Fruit fly (Drosophila melanogaster) whole organism, embryonic: ENCODE measurements around the gene CecB.

Source experiments
- Atf-2 ChIP-seq: fragments of 200-800 bp; sonication (Bioruptor generic); optimal IDR thresholded peaks from 2 replicates; lab custom pipeline; 2016; ENCODE audit warnings: missing biosample characterization, missing genetic modification characterization
- BEAF-32 ChIP-seq: fragments of 200-800 bp; sonication (Bioruptor generic); optimal IDR thresholded peaks from 3 replicates; lab custom pipeline; 2017; ENCODE audit warnings: missing biosample characterization, missing genetic modification characterization, mild to moderate bottlenecking, moderate library complexity, missing genetic modification reagents
- Blimp-1 ChIP-seq: fragments of 200-800 bp; sonication (Bioruptor generic); optimal IDR thresholded peaks from 3 replicates; lab custom pipeline; 2018; ENCODE audit warnings: missing biosample characterization, missing genetic modification characterization, mild to moderate bottlenecking, moderate library complexity, missing genetic modification reagents
- BtbVII ChIP-seq: fragments of 200-800 bp; sonication (Bioruptor generic); optimal IDR thresholded peaks from 3 replicates; lab custom pipeline; 2017; ENCODE audit warnings: missing biosample characterization, mild to moderate bottlenecking, missing genetic modification characterization
- CG1233 ChIP-seq: fragments of 200-800 bp; sonication (Bioruptor generic); optimal IDR thresholded peaks from 4 replicates; lab custom pipeline; 2018; ENCODE audit warnings: missing biosample characterization, mild to moderate bottlenecking, missing genetic modification characterization
- CG14014 ChIP-seq: fragments of 200-800 bp; sonication (Bioruptor generic); IDR thresholded peaks from 2 replicates; pipeline ENCODE4 v1.3.6; 2022; ENCODE audit warnings: missing biosample characterization, missing genetic modification characterization
- CG14667 ChIP-seq: fragments of 200-800 bp; sonication (Bioruptor generic); IDR thresholded peaks from 2 replicates; pipeline ENCODE4 v1.3.6; 2022; ENCODE audit warnings: missing biosample characterization, missing genetic modification characterization
- CG14860 ChIP-seq: fragments of 200-800 bp; sonication (Bioruptor generic); IDR thresholded peaks from 3 replicates; pipeline ENCODE4 v1.3.6; 2022; ENCODE audit warnings: missing biosample characterization, missing genetic modification characterization; ENCODE audit not compliant: partially characterized antibody
- CG17359 ChIP-seq: fragments of 200-800 bp; sonication (Bioruptor generic); optimal IDR thresholded peaks from 3 replicates; lab custom pipeline; 2018; ENCODE audit warnings: missing biosample characterization, mild to moderate bottlenecking, missing genetic modification characterization, moderate library complexity
- CG17829 ChIP-seq: fragments of 200-800 bp; optimal IDR thresholded peaks from 2 replicates; lab custom pipeline; 2019; ENCODE audit warnings: missing biosample characterization, mild to moderate bottlenecking, missing genetic modification characterization, moderate library complexity
- CG18764 ChIP-seq: fragments of 200-800 bp; sonication (Bioruptor generic); optimal IDR thresholded peaks from 3 replicates; lab custom pipeline; 2016; ENCODE audit warnings: missing biosample characterization, missing genetic modification characterization
- CG33213 ChIP-seq: fragments of 200-800 bp; sonication (Bioruptor generic); optimal IDR thresholded peaks from 3 replicates; lab custom pipeline; 2016; ENCODE audit warnings: missing biosample characterization, missing genetic modification characterization
- CG4854 ChIP-seq: fragments of 200-800 bp; sonication (Bioruptor generic); optimal IDR thresholded peaks from 2 replicates; lab custom pipeline; 2016; ENCODE audit warnings: missing biosample characterization, missing genetic modification characterization, inconsistent platforms
- CG5953 ChIP-seq: fragments of 200-800 bp; sonication (Bioruptor generic); IDR thresholded peaks from 2 replicates; pipeline ENCODE4 v1.3.6; 2022; ENCODE audit warnings: missing biosample characterization, missing genetic modification characterization
- CG6272 ChIP-seq: fragments of 200-800 bp; sonication (Bioruptor generic); IDR thresholded peaks from 2 replicates; pipeline ENCODE4 v1.3.6; 2022; ENCODE audit warnings: missing biosample characterization, missing genetic modification characterization
- CG8089 ChIP-seq: fragments of 200-800 bp; sonication (Bioruptor generic); optimal IDR thresholded peaks from 3 replicates; lab custom pipeline; 2016; ENCODE audit warnings: missing biosample characterization, missing genetic modification characterization
- D ChIP-seq, 2 experiments: fragments of 200-800 bp in 1 of 2; fragments of >200 bp in 1 of 2; sonication (Bioruptor generic) in 1 of 2; optimal IDR thresholded peaks; 2 replicates in 1 of 2; 3 replicates in 1 of 2; lab custom pipeline; 2017; ENCODE audit warnings: mild to moderate bottlenecking in 1 of 2, missing biosample characterization in 1 of 2, missing genetic modification characterization in 1 of 2, missing genetic modification reagents in 1 of 2
- D19A ChIP-seq: fragments of 200-800 bp; optimal IDR thresholded peaks from 3 replicates; lab custom pipeline; 2019; ENCODE audit warnings: missing biosample characterization, mild to moderate bottlenecking, missing genetic modification characterization, moderate library complexity
- Dip3 ChIP-seq: fragments of 200-800 bp; sonication (Bioruptor generic); optimal IDR thresholded peaks from 3 replicates; lab custom pipeline; 2016; ENCODE audit warnings: missing biosample characterization, missing genetic modification characterization
- E2f1 ChIP-seq: fragments of 200-800 bp; sonication (Bioruptor generic); IDR thresholded peaks from 2 replicates; pipeline ENCODE4 v1.3.6; 2022; ENCODE audit warnings: missing biosample characterization, missing genetic modification characterization
- Eip74EF ChIP-seq, 2 experiments: fragments of 200-800 bp in 1 of 2; fragments of >200 bp in 1 of 2; sonication (Bioruptor generic) in 1 of 2; optimal IDR thresholded peaks; 2 replicates each; lab custom pipeline; 2017 to 2019; ENCODE audit warnings: missing biosample characterization in 2 of 2, missing genetic modification characterization in 2 of 2, mild to moderate bottlenecking in 1 of 2, moderate library complexity in 1 of 2
- Elba2 ChIP-seq: fragments of 200-800 bp; sonication (Bioruptor generic); optimal IDR thresholded peaks from 3 replicates; lab custom pipeline; 2016; ENCODE audit warnings: missing biosample characterization, missing genetic modification characterization
- HLHmδ ChIP-seq: fragments of 200-800 bp; sonication (Bioruptor generic); optimal IDR thresholded peaks from 2 replicates; lab custom pipeline; 2018; ENCODE audit warnings: missing biosample characterization, mild to moderate bottlenecking, missing genetic modification characterization, moderate library complexity
- Hr3 ChIP-seq: fragments of 200-800 bp; sonication (Bioruptor generic); optimal IDR thresholded peaks from 3 replicates; lab custom pipeline; 2016; ENCODE audit warnings: missing biosample characterization, missing genetic modification characterization
- Mes4 ChIP-seq: fragments of 200-800 bp; sonication (Bioruptor generic); optimal IDR thresholded peaks from 2 replicates; lab custom pipeline; 2016; ENCODE audit warnings: missing biosample characterization, missing genetic modification characterization
- Mrtf ChIP-seq: fragments of 200-800 bp; sonication (Bioruptor generic); IDR thresholded peaks from 3 replicates; pipeline ENCODE4 v1.3.6; 2022; ENCODE audit warnings: missing biosample characterization, missing genetic modification characterization
- NC2β ChIP-seq: fragments of 200-800 bp; sonication (Bioruptor generic); optimal IDR thresholded peaks from 2 replicates; lab custom pipeline; 2016; ENCODE audit warnings: missing biosample characterization, missing genetic modification characterization
- Neu2 ChIP-seq: fragments of 200-800 bp; sonication (Bioruptor generic); optimal IDR thresholded peaks from 3 replicates; lab custom pipeline; 2016; ENCODE audit warnings: missing biosample characterization, missing genetic modification characterization, borderline replicate concordance
- Oli ChIP-seq: fragments of 200-800 bp; sonication (Bioruptor generic); optimal IDR thresholded peaks from 2 replicates; lab custom pipeline; 2018; ENCODE audit warnings: missing biosample characterization, mild to moderate bottlenecking, missing genetic modification characterization, moderate library complexity
- Rx ChIP-seq: fragments of 200-800 bp; sonication (Bioruptor generic); IDR thresholded peaks from 2 replicates; pipeline ENCODE4 v1.3.6; 2022; ENCODE audit warnings: missing biosample characterization, missing genetic modification characterization
- Xbp1 ChIP-seq: fragments of 200-800 bp; sonication (Bioruptor generic); optimal IDR thresholded peaks from 3 replicates; lab custom pipeline; 2016; ENCODE audit warnings: missing biosample characterization, mild to moderate bottlenecking, missing genetic modification characterization
- abd-A ChIP-seq: fragments of 200-800 bp; sonication (Bioruptor generic); optimal IDR thresholded peaks from 3 replicates; lab custom pipeline; 2019; ENCODE audit warnings: missing biosample characterization, mild to moderate bottlenecking, missing genetic modification characterization, moderate library complexity
- ap ChIP-seq: fragments of 200-800 bp; sonication (Bioruptor generic); IDR thresholded peaks from 2 replicates; pipeline ENCODE4 v1.3.6; 2022; ENCODE audit warnings: missing biosample characterization, missing genetic modification characterization
- ato ChIP-seq: fragments of 200-800 bp; sonication (Bioruptor generic); IDR thresholded peaks from 2 replicates; pipeline ENCODE4 v1.3.6; 2022; ENCODE audit warnings: missing biosample characterization, missing genetic modification characterization; ENCODE audit not compliant: partially characterized antibody
- bowl ChIP-seq: fragments of 200-800 bp; sonication (Bioruptor generic); IDR thresholded peaks from 2 replicates; pipeline ENCODE4 v1.3.6; 2022; ENCODE audit warnings: missing biosample characterization, missing genetic modification characterization
- dpn ChIP-seq, 2 experiments: fragments of 200-800 bp; sonication (Bioruptor generic); optimal IDR thresholded peaks; 3 replicates each; lab custom pipeline; 2016; ENCODE audit warnings: missing biosample characterization in 2 of 2, missing genetic modification characterization in 2 of 2
- ewg ChIP-seq: fragments of 200-800 bp; sonication (Bioruptor generic); optimal IDR thresholded peaks from 3 replicates; lab custom pipeline; 2017; ENCODE audit warnings: mild to moderate bottlenecking, missing biosample characterization, missing genetic modification reagents, missing genetic modification characterization
- exex ChIP-seq: fragments of 200-800 bp; sonication (Bioruptor generic); optimal IDR thresholded peaks from 4 replicates; lab custom pipeline; 2018; ENCODE audit warnings: missing biosample characterization, mild to moderate bottlenecking, missing genetic modification characterization, moderate library complexity
- gcm ChIP-seq: fragments of 200-800 bp; sonication (Bioruptor generic); optimal IDR thresholded peaks from 2 replicates; lab custom pipeline; 2019; ENCODE audit warnings: missing biosample characterization, mild to moderate bottlenecking, missing genetic modification characterization, moderate library complexity
- hbn ChIP-seq: fragments of 200-800 bp; sonication (Bioruptor generic); IDR thresholded peaks from 2 replicates; pipeline ENCODE4 v1.3.6; 2022; ENCODE audit warnings: missing biosample characterization, missing genetic modification characterization; ENCODE audit not compliant: partially characterized antibody
- ind ChIP-seq: fragments of 200-800 bp; sonication (Bioruptor generic); optimal IDR thresholded peaks from 3 replicates; lab custom pipeline; 2016; ENCODE audit warnings: missing biosample characterization, missing genetic modification characterization
- nerfin-2 ChIP-seq: fragments of 200-800 bp; sonication (Bioruptor generic); IDR thresholded peaks from 2 replicates; pipeline ENCODE4 v1.3.6; 2022; ENCODE audit warnings: missing biosample characterization, missing genetic modification characterization; ENCODE audit not compliant: partially characterized antibody
- row ChIP-seq: fragments of 200-800 bp; sonication (Bioruptor generic); IDR thresholded peaks from 3 replicates; pipeline ENCODE4 v1.3.6; 2022; ENCODE audit warnings: missing biosample characterization, missing genetic modification characterization
- sob ChIP-seq: fragments of 200-800 bp; sonication (Bioruptor generic); IDR thresholded peaks from 2 replicates; pipeline ENCODE4 v1.3.6; 2022; ENCODE audit warnings: missing biosample characterization, missing genetic modification characterization
- stc ChIP-seq: fragments of 200-800 bp; sonication (Bioruptor generic); IDR thresholded peaks from 2 replicates; pipeline ENCODE4 v1.3.6; 2022; ENCODE audit warnings: missing biosample characterization, missing genetic modification characterization
- tgo ChIP-seq: fragments of 200-800 bp; sonication (Bioruptor generic); IDR thresholded peaks from 3 replicates; pipeline ENCODE4 v1.3.6; 2022; ENCODE audit warnings: missing biosample characterization, missing genetic modification characterization
- trh ChIP-seq: fragments of 200-800 bp; sonication (Bioruptor generic); optimal IDR thresholded peaks from 2 replicates; lab custom pipeline; 2016; ENCODE audit warnings: missing biosample characterization, missing genetic modification characterization
- ttk ChIP-seq: fragments of 200-800 bp; sonication (Bioruptor generic); IDR thresholded peaks from 2 replicates; pipeline ENCODE4 v2.1.2; 2022; ENCODE audit warnings: missing biosample characterization, missing genetic modification characterization
- tx ChIP-seq: fragments of 200-800 bp; sonication (Bioruptor generic); optimal IDR thresholded peaks from 2 replicates; lab custom pipeline; 2016; ENCODE audit warnings: missing biosample characterization, missing genetic modification characterization
- zfh1 ChIP-seq: fragments of 200-800 bp; sonication (Bioruptor generic); IDR thresholded peaks from 3 replicates; pipeline ENCODE4 v1.3.6; 2022; ENCODE audit warnings: missing biosample characterization, missing genetic modification characterization

CecB gene

dm6 chr3R:30164162-30164561 lies 49.4 kb downstream of the CecB start (continued):
- TF ChIP-seq CG14860 (GFP tag; lab: Robert Waterston, UW): no peak
- TF ChIP-seq BEAF-32 (GFP tag; lab: Kevin White, UChicago): no peak
- TF ChIP-seq tgo (GFP tag; lab: Robert Waterston, UW): 0 out of 3 replicates have a peak, but pooled peaks have one; percentile 26
- TF ChIP-seq bowl: 0 out of 2 replicates have a peak, but pooled peaks have one; percentile 11
- peak; percentile 54; the same call in 2 of the 3 replicates for TF ChIP-seq zfh1 (GFP tag; lab: Robert Waterston, UW)
- 0 out of 2 replicates have a peak, but pooled peaks have one; percentile 18 for TF ChIP-seq CG6272 (GFP tag; lab: Robert Waterston, UW)
- no peak for TF ChIP-seq CG5953
- no peak for TF ChIP-seq hbn (GFP tag; lab: Robert Waterston, UW)
- TF ChIP-seq CG17359: peak; percentile 43
- TF ChIP-seq CG1233 (GFP tag; lab: Kevin White, UChicago): no peak
- no peak for TF ChIP-seq CG18764 (GFP tag; lab: Kevin White, UChicago)
- peak; percentile 31; the same call in 1 of the 2 replicates for TF ChIP-seq E2f1 (GFP tag; lab: Robert Waterston, UW)
- peak; percentile 52; the same call in 1 of the 2 replicates for TF ChIP-seq stc (GFP tag; lab: Robert Waterston, UW)
- no peak for TF ChIP-seq Dip3 (GFP tag; lab: Kevin White, UChicago)
- TF ChIP-seq CG14667: no peak
- no peak for TF ChIP-seq Neu2 (GFP tag; lab: Kevin White, UChicago)
- peak; percentile 32 for TF ChIP-seq Xbp1 (GFP tag; lab: Kevin White, UChicago)
- peak; percentile 25 for TF ChIP-seq ewg
- TF ChIP-seq Rx (GFP tag; lab: Robert Waterston, UW): peak; percentile 36; the same call in 1 of the 2 replicates
- no peak for TF ChIP-seq HLHmδ
- no peak for TF ChIP-seq ato (GFP tag; lab: Robert Waterston, UW)
- no peak for TF ChIP-seq Elba2
- no peak for TF ChIP-seq NC2β (GFP tag; lab: Kevin White, UChicago)
- no peak for TF ChIP-seq CG17829 (tag; lab: Kevin White, UChicago)
- TF ChIP-seq abd-A (tag; lab: Kevin White, UChicago): no peak
- no peak for TF ChIP-seq gcm (GFP tag; lab: Kevin White, UChicago)
- no peak for TF ChIP-seq nerfin-2 (GFP tag; lab: Robert Waterston, UW)
- TF ChIP-seq CG14014 (GFP tag; lab: Robert Waterston, UW): peak; percentile 58
- TF ChIP-seq tx (GFP tag; lab: Kevin White, UChicago): no peak
- TF ChIP-seq dpn (GFP tag; optimal IDR thresholded peaks at IDR 0.05; lab: Kevin White, UChicago): peak; percentile 5 to 35
- TF ChIP-seq exex: no peak
- TF ChIP-seq Mrtf (GFP tag; lab: Robert Waterston, UW): peak; percentile 31; the same call in 1 of the 3 replicates
- no peak for TF ChIP-seq Hr3
- peak; percentile 9 for TF ChIP-seq CG8089 (GFP tag; lab: Kevin White, UChicago)
- peak; percentile 69 for TF ChIP-seq Blimp-1
- peak; percentile 48 for TF ChIP-seq ttk
- no peak for TF ChIP-seq CG33213 (GFP tag; lab: Kevin White, UChicago)
- TF ChIP-seq ind (GFP tag; lab: Kevin White, UChicago): peak; percentile 34
- no peak for TF ChIP-seq BtbVII
- TF ChIP-seq D (optimal IDR thresholded peaks at IDR 0.05; lab: Kevin White, UChicago): no peak
- TF ChIP-seq D (GFP tag; optimal IDR thresholded peaks at IDR 0.05; lab: Kevin White, UChicago): no peak
- TF ChIP-seq Mes4: no peak
- TF ChIP-seq Atf-2 (GFP tag; lab: Kevin White, UChicago): no peak
- TF ChIP-seq row (GFP tag; lab: Robert Waterston, UW): peak; percentile 54
- peak; percentile 48; the same call in 1 of the 2 replicates for TF ChIP-seq sob (GFP tag; lab: Robert Waterston, UW)
- TF ChIP-seq Eip74EF (GFP tag; optimal IDR thresholded peaks at IDR 0.05; lab: Kevin White, UChicago): peak in 1 of 2 experiments; percentile 42
- peak; percentile 28 for TF ChIP-seq Oli (tag; lab: Kevin White, UChicago)
- TF ChIP-seq ap (GFP tag; lab: Robert Waterston, UW): no peak; the same call in 1 of the 2 replicates
- no peak for TF ChIP-seq CG4854 (GFP tag; lab: Kevin White, UChicago)
- no peak for TF ChIP-seq D19A (tag; lab: Kevin White, UChicago)
- TF ChIP-seq trh (GFP tag; lab: Kevin White, UChicago): no peak
